Fruit fly (Drosophila melanogaster) whole organism, embryonic: ENCODE measurements around the gene CG15814.

ENCODE experiments used
- Atf-2 ChIP-seq: fragments of 200-800 bp; sonication (Bioruptor generic); optimal IDR thresholded peaks from 2 replicates; lab custom pipeline; 2016; ENCODE audit warnings: missing biosample characterization, missing genetic modification characterization
- Bteb2 ChIP-seq: fragments of 200-800 bp; sonication (Bioruptor generic); optimal IDR thresholded peaks from 2 replicates; lab custom pipeline; 2016; ENCODE audit warnings: missing biosample characterization, missing genetic modification characterization
- CG10366 ChIP-seq: fragments of 200-800 bp; sonication (Bioruptor generic); IDR thresholded peaks from 2 replicates; pipeline ENCODE4 v1.3.6; 2022; ENCODE audit warnings: missing biosample characterization, missing genetic modification characterization
- CG10543 ChIP-seq: fragments of 200-800 bp; sonication (Bioruptor generic); optimal IDR thresholded peaks from 3 replicates; lab custom pipeline; 2017; ENCODE audit warnings: missing biosample characterization, mild to moderate bottlenecking, missing genetic modification characterization, moderate library complexity
- CG11085 ChIP-seq: fragments of 200-800 bp; sonication (Bioruptor generic); IDR thresholded peaks from 2 replicates; pipeline ENCODE4 v1.3.6; 2022; ENCODE audit warnings: missing biosample characterization, missing genetic modification characterization
- CG11093 ChIP-seq: fragments of 200-800 bp; sonication (Bioruptor generic); IDR thresholded peaks from 3 replicates; pipeline ENCODE4 v1.3.6; 2022; ENCODE audit warnings: missing biosample characterization, missing genetic modification characterization
- CG11560 ChIP-seq: fragments of 200-800 bp; sonication (Bioruptor generic); IDR thresholded peaks from 3 replicates; pipeline ENCODE4 v1.3.6; 2022; ENCODE audit warnings: missing biosample characterization, missing genetic modification characterization
- CG11695 ChIP-seq: fragments of 200-800 bp; sonication (Bioruptor generic); IDR thresholded peaks from 3 replicates; pipeline ENCODE4 v1.3.6; 2022; ENCODE audit warnings: missing biosample characterization, missing genetic modification characterization
- CG1233 ChIP-seq: fragments of 200-800 bp; sonication (Bioruptor generic); optimal IDR thresholded peaks from 4 replicates; lab custom pipeline; 2018; ENCODE audit warnings: missing biosample characterization, mild to moderate bottlenecking, missing genetic modification characterization
- CG15479 ChIP-seq: fragments of 200-800 bp; sonication (Bioruptor generic); optimal IDR thresholded peaks from 3 replicates; lab custom pipeline; 2019; ENCODE audit warnings: missing biosample characterization, mild to moderate bottlenecking, missing genetic modification characterization, moderate library complexity
- CG16813 ChIP-seq: fragments of 200-800 bp; sonication (Bioruptor generic); IDR thresholded peaks from 3 replicates; pipeline ENCODE4 v1.3.6; 2022; ENCODE audit warnings: missing biosample characterization, missing genetic modification characterization; ENCODE audit not compliant: partially characterized antibody
- CG16863 ChIP-seq: fragments of 200-800 bp; sonication (Bioruptor generic); optimal IDR thresholded peaks from 3 replicates; lab custom pipeline; 2016; ENCODE audit warnings: missing biosample characterization, missing genetic modification characterization
- CG17612 ChIP-seq: fragments of 200-800 bp; sonication (Bioruptor generic); IDR thresholded peaks from 2 replicates; pipeline ENCODE4 v1.3.6; 2022; ENCODE audit warnings: missing biosample characterization, missing genetic modification characterization
- CG17829 ChIP-seq: fragments of 200-800 bp; optimal IDR thresholded peaks from 2 replicates; lab custom pipeline; 2019; ENCODE audit warnings: missing biosample characterization, mild to moderate bottlenecking, missing genetic modification characterization, moderate library complexity
- CG18262 ChIP-seq: fragments of 200-800 bp; optimal IDR thresholded peaks from 3 replicates; lab custom pipeline; 2019; ENCODE audit warnings: missing biosample characterization, mild to moderate bottlenecking, missing genetic modification characterization, moderate library complexity
- CG2120 ChIP-seq: fragments of 200-800 bp; sonication (Bioruptor generic); optimal IDR thresholded peaks from 3 replicates; lab custom pipeline; 2016; ENCODE audit warnings: missing biosample characterization, missing genetic modification characterization
- CG2678 ChIP-seq: fragments of 200-800 bp; sonication (Bioruptor generic); optimal IDR thresholded peaks from 3 replicates; lab custom pipeline; 2019; ENCODE audit warnings: missing biosample characterization, mild to moderate bottlenecking, missing genetic modification characterization, moderate library complexity
- CG3065 ChIP-seq: fragments of 200-800 bp; sonication (Bioruptor generic); optimal IDR thresholded peaks from 2 replicates; lab custom pipeline; 2016; ENCODE audit warnings: missing biosample characterization, missing genetic modification characterization
- CG31388 ChIP-seq: fragments of 200-800 bp; sonication (Bioruptor generic); optimal IDR thresholded peaks from 2 replicates; lab custom pipeline; 2016; ENCODE audit warnings: missing biosample characterization, missing genetic modification characterization
- CG42726 ChIP-seq: fragments of 200-800 bp; sonication (Bioruptor generic); IDR thresholded peaks from 2 replicates; pipeline ENCODE4 v1.3.6; 2022; ENCODE audit warnings: missing biosample characterization, missing genetic modification characterization; ENCODE audit not compliant: partially characterized antibody
- CG4424 ChIP-seq: fragments of 200-800 bp; sonication (Bioruptor generic); optimal IDR thresholded peaks from 3 replicates; lab custom pipeline; 2016; ENCODE audit warnings: missing biosample characterization, missing genetic modification characterization
- CG5953 ChIP-seq: fragments of 200-800 bp; sonication (Bioruptor generic); IDR thresholded peaks from 2 replicates; pipeline ENCODE4 v1.3.6; 2022; ENCODE audit warnings: missing biosample characterization, missing genetic modification characterization
- CG7987 ChIP-seq: fragments of 200-800 bp; sonication (Bioruptor generic); optimal IDR thresholded peaks from 2 replicates; lab custom pipeline; 2018; ENCODE audit warnings: missing biosample characterization, mild to moderate bottlenecking, missing genetic modification characterization, moderate library complexity
- CG9437 ChIP-seq: fragments of 200-800 bp; sonication (Bioruptor generic); optimal IDR thresholded peaks from 2 replicates; lab custom pipeline; 2018; ENCODE audit warnings: missing biosample characterization, mild to moderate bottlenecking, missing genetic modification characterization
- Camta ChIP-seq: fragments of 200-800 bp; sonication (Bioruptor generic); optimal IDR thresholded peaks from 2 replicates; lab custom pipeline; 2016; ENCODE audit warnings: missing biosample characterization, missing genetic modification characterization
- Chrac-16 ChIP-seq: fragments of 200-800 bp; sonication (Bioruptor generic); optimal IDR thresholded peaks from 3 replicates; lab custom pipeline; 2016; ENCODE audit warnings: missing biosample characterization, missing genetic modification characterization
- Dip2 ChIP-seq: fragments of 200-800 bp; sonication (Bioruptor generic); IDR thresholded peaks from 2 replicates; pipeline ENCODE4 v1.3.6; 2022; ENCODE audit warnings: missing biosample characterization, missing genetic modification characterization
- Drgx ChIP-seq: fragments of 200-800 bp; sonication (Bioruptor generic); IDR thresholded peaks from 2 replicates; pipeline ENCODE4 v1.3.6; 2022; ENCODE audit warnings: missing biosample characterization, missing genetic modification characterization
- E2f1 ChIP-seq: fragments of 200-800 bp; sonication (Bioruptor generic); IDR thresholded peaks from 2 replicates; pipeline ENCODE4 v1.3.6; 2022; ENCODE audit warnings: missing biosample characterization, missing genetic modification characterization
- Fer2 ChIP-seq: fragments of 200-800 bp; sonication (Bioruptor generic); optimal IDR thresholded peaks from 2 replicates; lab custom pipeline; 2018; ENCODE audit warnings: missing biosample characterization, mild to moderate bottlenecking, missing genetic modification characterization, moderate library complexity
- Gsc ChIP-seq: fragments of 200-800 bp; sonication (Bioruptor generic); IDR thresholded peaks from 2 replicates; pipeline ENCODE4 v1.3.6; 2022; ENCODE audit warnings: missing biosample characterization, missing genetic modification characterization
- Hand ChIP-seq: fragments of 200-800 bp; sonication (Bioruptor generic); optimal IDR thresholded peaks from 2 replicates; lab custom pipeline; 2017; ENCODE audit warnings: mild to moderate bottlenecking, missing biosample characterization, missing genetic modification reagents, missing genetic modification characterization
- Hmr ChIP-seq: fragments of 200-800 bp; sonication (Bioruptor generic); optimal IDR thresholded peaks from 3 replicates; lab custom pipeline; 2017; ENCODE audit warnings: mild to moderate bottlenecking, missing biosample characterization, missing genetic modification reagents, missing genetic modification characterization
- Hr3 ChIP-seq: fragments of 200-800 bp; sonication (Bioruptor generic); optimal IDR thresholded peaks from 3 replicates; lab custom pipeline; 2016; ENCODE audit warnings: missing biosample characterization, missing genetic modification characterization
- Mad ChIP-seq: fragments of 200-800 bp; sonication (Bioruptor generic); optimal IDR thresholded peaks from 2 replicates; lab custom pipeline; 2016; ENCODE audit warnings: missing biosample characterization, missing genetic modification characterization
- Oli ChIP-seq: fragments of 200-800 bp; sonication (Bioruptor generic); optimal IDR thresholded peaks from 2 replicates; lab custom pipeline; 2018; ENCODE audit warnings: missing biosample characterization, mild to moderate bottlenecking, missing genetic modification characterization, moderate library complexity
- Optix ChIP-seq: fragments of 200-800 bp; sonication (Bioruptor generic); IDR thresholded peaks from 3 replicates; pipeline ENCODE4 v1.3.6; 2022; ENCODE audit warnings: missing biosample characterization, missing genetic modification characterization
- Scr ChIP-seq: fragments of 200-800 bp; sonication (Bioruptor generic); IDR thresholded peaks from 2 replicates; pipeline ENCODE4 v1.3.6; 2022; ENCODE audit warnings: missing biosample characterization, missing genetic modification characterization; ENCODE audit not compliant: partially characterized antibody
- Sry-β ChIP-seq: fragments of 200-800 bp; sonication (Bioruptor generic); optimal IDR thresholded peaks from 2 replicates; lab custom pipeline; 2018; ENCODE audit warnings: missing biosample characterization, mild to moderate bottlenecking, missing genetic modification characterization, moderate library complexity
- amos ChIP-seq: fragments of 200-800 bp; sonication (Bioruptor generic); IDR thresholded peaks from 2 replicates; pipeline ENCODE4 v1.3.6; 2022; ENCODE audit warnings: missing biosample characterization, missing genetic modification characterization; ENCODE audit not compliant: partially characterized antibody
- aop ChIP-seq: fragments of 200-800 bp; sonication (Bioruptor generic); IDR thresholded peaks from 2 replicates; pipeline ENCODE4 v1.3.6; 2022; ENCODE audit warnings: missing biosample characterization, missing genetic modification characterization
- az2 ChIP-seq: fragments of 200-800 bp; sonication (Bioruptor generic); optimal IDR thresholded peaks from 3 replicates; lab custom pipeline; 2016; ENCODE audit warnings: missing biosample characterization, missing genetic modification characterization
- chif ChIP-seq, 2 experiments: fragments of 200-800 bp; sonication (Bioruptor generic); optimal IDR thresholded peaks; 3 replicates each; lab custom pipeline; 2016; ENCODE audit warnings: missing biosample characterization in 2 of 2, missing genetic modification characterization in 2 of 2
- en ChIP-seq: fragments of 200-800 bp; sonication (Bioruptor generic); optimal IDR thresholded peaks from 2 replicates; lab custom pipeline; 2016; ENCODE audit warnings: missing biosample characterization, missing genetic modification characterization
- eve ChIP-seq, 2 experiments: fragments of >200 bp; optimal IDR thresholded peaks; 2 replicates each; lab custom pipeline; 2017; ENCODE audit warnings: missing biosample characterization in 2 of 2, missing genetic modification characterization in 2 of 2
- h ChIP-seq: fragments of >200 bp; optimal IDR thresholded peaks from 2 replicates; lab custom pipeline; 2017
- kah ChIP-seq: fragments of 200-800 bp; sonication (Bioruptor generic); optimal IDR thresholded peaks from 2 replicates; lab custom pipeline; 2018; ENCODE audit warnings: missing biosample characterization, mild to moderate bottlenecking, missing genetic modification characterization
- phol ChIP-seq: fragments of 200-800 bp; sonication (Bioruptor generic); optimal IDR thresholded peaks from 3 replicates; lab custom pipeline; 2018; ENCODE audit warnings: missing biosample characterization, mild to moderate bottlenecking, missing genetic modification characterization, moderate library complexity
- psq ChIP-seq: fragments of 200-800 bp; sonication (Bioruptor generic); optimal IDR thresholded peaks from 2 replicates; lab custom pipeline; 2017; ENCODE audit warnings: missing biosample characterization, missing genetic modification characterization
- ssp ChIP-seq: fragments of 200-800 bp; sonication (Bioruptor generic); IDR thresholded peaks from 2 replicates; pipeline ENCODE4 v1.3.6; 2022; ENCODE audit warnings: missing biosample characterization, missing genetic modification characterization
- stwl ChIP-seq: fragments of 200-800 bp; sonication (Bioruptor generic); optimal IDR thresholded peaks from 3 replicates; lab custom pipeline; 2018; ENCODE audit warnings: missing biosample characterization, mild to moderate bottlenecking, missing genetic modification characterization, moderate library complexity
- zen ChIP-seq: fragments of 200-800 bp; sonication (Bioruptor generic); optimal IDR thresholded peaks from 3 replicates; lab custom pipeline; 2018; ENCODE audit warnings: missing biosample characterization, mild to moderate bottlenecking, missing genetic modification characterization, moderate library complexity
- zfh1 ChIP-seq: fragments of 200-800 bp; sonication (Bioruptor generic); IDR thresholded peaks from 3 replicates; pipeline ENCODE4 v1.3.6; 2022; ENCODE audit warnings: missing biosample characterization, missing genetic modification characterization

Gene CG15814

DNA sequence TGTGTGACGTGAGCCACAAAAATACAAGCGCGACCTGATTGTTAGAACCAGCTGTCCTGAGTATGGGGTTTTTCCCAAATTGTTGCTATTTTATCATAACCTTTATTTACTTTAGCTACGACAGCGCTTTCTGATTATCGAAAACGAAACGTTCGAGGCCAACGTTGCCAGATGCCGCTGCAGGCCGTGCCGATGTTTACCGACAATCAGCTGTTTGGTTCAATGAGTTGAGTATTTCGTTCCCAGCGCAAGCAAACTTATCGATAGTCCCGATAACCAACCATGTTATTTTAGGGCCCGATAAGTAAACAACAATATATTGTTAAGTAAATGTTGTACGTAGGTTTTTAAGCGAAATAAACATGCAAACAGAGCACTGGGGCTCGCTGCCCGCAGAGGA lies at the start of gene CG15814, which contains the start of gene Spt7 (continued):
- TF ChIP-seq CG11093 (GFP tag; lab: Robert Waterston, UW) (no peak), CG42726 (peak; percentile 97), Hand (GFP tag; lab: Kevin White, UChicago) (no peak), E2f1 (GFP tag; lab: Robert Waterston, UW) (no peak), CG17612 (no peak), Scr (GFP tag; lab: Robert Waterston, UW) (peak; percentile 83), CG31388 (GFP tag; lab: Kevin White, UChicago) (no peak), CG7987 (GFP tag; lab: Kevin White, UChicago) (peak; percentile 40), CG9437 (no peak), Atf-2 (GFP tag; lab: Kevin White, UChicago) (no peak), psq (GFP tag; lab: Kevin White, UChicago) (no peak), Hmr (GFP tag; lab: Kevin White, UChicago) (no peak), CG16863 (peak; percentile 30), zen (tag; lab: Kevin White, UChicago) (no peak), CG10543 (GFP tag; lab: Kevin White, UChicago) (peak; percentile 60), Mad (GFP tag; lab: Kevin White, UChicago) (peak; percentile 50), CG3065 (no peak), CG2120 (GFP tag; lab: Kevin White, UChicago) (peak; percentile 47), CG5953 (GFP tag; lab: Robert Waterston, UW) (no peak), Sry-β (GFP tag; lab: Kevin White, UChicago) (no peak), CG15479 (GFP tag; lab: Kevin White, UChicago) (no peak), ssp (GFP tag; lab: Robert Waterston, UW) (no peak), phol (tag; lab: Kevin White, UChicago) (peak; percentile 49), Dip2 (GFP tag; lab: Robert Waterston, UW) (no peak), Fer2 (tag; lab: Kevin White, UChicago) (no peak), Optix (GFP tag; lab: Robert Waterston, UW) (no peak), Oli (tag; lab: Kevin White, UChicago) (no peak), CG11695 (GFP tag; lab: Robert Waterston, UW) (no peak), CG18262 (tag; lab: Kevin White, UChicago) (peak; percentile 6), zfh1 (peak; percentile 52; the same call in 1 of the 3 replicates), kah (GFP tag; lab: Kevin White, UChicago) (no peak), h (no peak), stwl (peak; percentile 60), en (GFP tag; lab: Kevin White, UChicago) (no peak), Gsc (no peak), chif (GFP tag; optimal IDR thresholded peaks at IDR 0.05; lab: Kevin White, UChicago) (peak in 1 of 2 experiments; percentile 35), eve (GFP tag; optimal IDR thresholded peaks at IDR 0.05; lab: Kevin White, UChicago) (no peak), CG11560 (tag; lab: Robert Waterston, UW) (no peak), amos (GFP tag; lab: Robert Waterston, UW) (peak; percentile 90), CG10366 (no peak), CG4424 (GFP tag; lab: Kevin White, UChicago) (no peak), CG16813 (GFP tag; lab: Robert Waterston, UW) (peak; percentile 84), CG11085 (GFP tag; lab: Robert Waterston, UW) (no peak), Camta (GFP tag; lab: Kevin White, UChicago) (peak; percentile 49), Bteb2 (peak; percentile 4), CG1233 (GFP tag; lab: Kevin White, UChicago) (peak; percentile 2), az2 (GFP tag; lab: Kevin White, UChicago) (no peak), Hr3 (GFP tag; lab: Kevin White, UChicago) (no peak), CG17829 (tag; lab: Kevin White, UChicago) (peak; percentile 62), aop (no peak), Drgx (GFP tag; lab: Robert Waterston, UW) (no peak), CG2678 (no peak), Chrac-16 (GFP tag; lab: Kevin White, UChicago) (no peak)
